Fruit fly (Drosophila melanogaster) Kc167 (cell line): ENCODE measurements around the gene Sfxn1-3.

Experiments
- Myc ChIP-seq: fragments of >200 bp; optimal IDR thresholded peaks from 2 replicates; lab custom pipeline; 2017; ENCODE audit warnings: missing external identifiers
- Sin3A ChIP-seq: fragments of >200 bp; optimal IDR thresholded peaks from 2 replicates; lab custom pipeline; 2018; ENCODE audit warnings: missing external identifiers
- h ChIP-seq: fragments of >200 bp; optimal IDR thresholded peaks from 3 replicates; lab custom pipeline; 2018; ENCODE audit warnings: missing external identifiers
- insv ChIP-seq: fragments of >200 bp; optimal IDR thresholded peaks from 3 replicates; lab custom pipeline; 2018; ENCODE audit warnings: missing external identifiers
- psq ChIP-seq: fragments of >200 bp; optimal IDR thresholded peaks from 2 replicates; lab custom pipeline; 2017; ENCODE audit warnings: missing external identifiers
- ttk ChIP-seq: sonication (Bioruptor generic); optimal IDR thresholded peaks from 2 replicates; lab custom pipeline; 2017; ENCODE audit warnings: missing external identifiers

Gene Sfxn1-3

dm6 chr3R:4362010-4362409, 16.4 kb upstream of the Sfxn1-3 start:
- TF ChIP-seq insv, result no peak
- TF ChIP-seq Sin3A (lab: Kevin White, UChicago), result no peak

dm6 chr3R:4381079-4381919, 2.9 kb downstream of the Sfxn1-3 start, which contains the start of gene Cont:
Cont (plus strand) TSS chr3R:4381306.
- TF ChIP-seq psq (lab: Kevin White, UChicago), result no peak
- no peak for TF ChIP-seq h (lab: Kevin White, UChicago)
- TF ChIP-seq Myc (lab: Kevin White, UChicago), result no peak
- no peak for TF ChIP-seq Sin3A (lab: Kevin White, UChicago)
- no peak for TF ChIP-seq ttk (lab: Kevin White, UChicago)
- TF ChIP-seq insv, result no peak

- TF ChIP-seq ttk (lab: Kevin White, UChicago) (no peak), Myc (lab: Kevin White, UChicago) (no peak), Sin3A (lab: Kevin White, UChicago) (no peak), psq (lab: Kevin White, UChicago) (no peak), h (lab: Kevin White, UChicago) (no peak), insv (no peak)
These were observed 3.8 kb downstream of the Sfxn1-3 start for dm6 chr3R:4382165-4382564.

- TF ChIP-seq psq (lab: Kevin White, UChicago), result no peak
- no peak for TF ChIP-seq Sin3A (lab: Kevin White, UChicago)
- no peak for TF ChIP-seq insv
These were observed 9.1 kb downstream of the Sfxn1-3 start, which contains the start of gene tub for dm6 chr3R:4387490-4387889. tub (plus strand) TSS chr3R:4387742.

- no peak for TF ChIP-seq Sin3A (lab: Kevin White, UChicago)
- no peak for TF ChIP-seq ttk (lab: Kevin White, UChicago)
These were observed 11.7 kb downstream of the Sfxn1-3 start, which contains the start of gene CG14646 for dm6 chr3R:4390133-4390532. CG14646 (plus strand) TSS chr3R:4390366.

dm6 chr3R:4394117-4394516, 15.7 kb downstream of the Sfxn1-3 start, which contains the start of gene CG34112:
CG34112 (minus strand) TSS chr3R:4394259.
- no peak for TF ChIP-seq ttk (lab: Kevin White, UChicago)

- TF ChIP-seq Myc (lab: Kevin White, UChicago) (no peak), ttk (lab: Kevin White, UChicago) (no peak), Sin3A (lab: Kevin White, UChicago) (no peak), psq (lab: Kevin White, UChicago) (no peak), h (lab: Kevin White, UChicago) (no peak), insv (no peak)
These were observed 16.5 kb downstream of the Sfxn1-3 start for dm6 chr3R:4394654-4395581.

- no peak for TF ChIP-seq h (lab: Kevin White, UChicago)
- no peak for TF ChIP-seq psq (lab: Kevin White, UChicago)
- TF ChIP-seq ttk (lab: Kevin White, UChicago), result no peak
- no peak for TF ChIP-seq Myc (lab: Kevin White, UChicago)
- TF ChIP-seq Sin3A (lab: Kevin White, UChicago), result no peak
- no peak for TF ChIP-seq insv
These were observed 19.1 kb downstream of the Sfxn1-3 start, which contains the start of gene CG9855 for dm6 chr3R:4397403-4398079. CG9855 (minus strand) TSS chr3R:4397875.

dm6 chr3R:4399810-4400496, 21.6 kb downstream of the Sfxn1-3 start:
- TF ChIP-seq Myc (lab: Kevin White, UChicago), result no peak
- TF ChIP-seq ttk (lab: Kevin White, UChicago), result no peak
- TF ChIP-seq insv, result no peak
- no peak for TF ChIP-seq Sin3A (lab: Kevin White, UChicago)
- no peak for TF ChIP-seq psq (lab: Kevin White, UChicago)
- no peak for TF ChIP-seq h (lab: Kevin White, UChicago)

- TF ChIP-seq Myc (lab: Kevin White, UChicago) (no peak), ttk (lab: Kevin White, UChicago) (no peak), h (lab: Kevin White, UChicago) (no peak), Sin3A (lab: Kevin White, UChicago) (no peak), psq (lab: Kevin White, UChicago) (no peak), insv (no peak)
These were observed 22.1 kb downstream of the Sfxn1-3 start, which contains the start of gene CG14647 for dm6 chr3R:4400497-4400833. CG14647 (plus strand) TSS chr3R:4400510.

dm6 chr3R:4401977-4402589, 23.7 kb downstream of the Sfxn1-3 start, which contains the start of gene CG9853:
CG9853 (minus strand) TSS chr3R:4402027.
- TF ChIP-seq h (lab: Kevin White, UChicago), result no peak
- TF ChIP-seq ttk (lab: Kevin White, UChicago), result no peak
- TF ChIP-seq Myc (lab: Kevin White, UChicago), result no peak
- no peak for TF ChIP-seq insv
- no peak for TF ChIP-seq Sin3A (lab: Kevin White, UChicago)
- TF ChIP-seq psq (lab: Kevin White, UChicago), result no peak
